Fruit fly (Drosophila melanogaster) whole organism: ENCODE results near the gene CG7423.

Source experiments
- CG8478 ChIP-seq: fragments of >200 bp; optimal IDR thresholded peaks from 2 replicates; lab custom pipeline; 2018; ENCODE audit warnings: inconsistent platforms
- Dll ChIP-seq: fragments of >200 bp; optimal IDR thresholded peaks from 2 replicates; lab custom pipeline; 2017
- EcR ChIP-seq, 2 experiments: fragments of >200 bp; optimal IDR thresholded peaks; 2 replicates each; lab custom pipeline; 2017; ENCODE audit warnings: missing biosample characterization in 2 of 2, missing genetic modification characterization in 2 of 2, missing genetic modification reagents in 2 of 2
- pan ChIP-seq: fragments of >200 bp; optimal IDR thresholded peaks from 2 replicates; lab custom pipeline; 2017
- psq ChIP-seq: fragments of >200 bp; optimal IDR thresholded peaks from 2 replicates; lab custom pipeline; 2017
- usp ChIP-seq: fragments of >200 bp; optimal IDR thresholded peaks from 2 replicates; lab custom pipeline; 2017; ENCODE audit warnings: missing biosample characterization, missing genetic modification characterization, mixed read lengths

CG7423 gene

dm6 chrX:19056611-19057010, 26.5 kb downstream of the CG7423 start, which contains the start of gene CG14190:
TSS of gene CG14190 (plus strand) at chrX:19056911.
- TF ChIP-seq pan (lab: Kevin White, UChicago), result no peak
- TF ChIP-seq CG8478 (lab: Kevin White, UChicago), result no peak
- no peak for TF ChIP-seq psq (lab: Kevin White, UChicago)
- no peak for TF ChIP-seq Dll (lab: Kevin White, UChicago)
- no peak for TF ChIP-seq EcR (GFP tag; optimal IDR thresholded peaks at IDR 0.05; lab: Kevin White, UChicago)
- no peak for TF ChIP-seq usp (GFP tag; lab: Kevin White, UChicago)

dm6 chrX:19050142-19050541, 32.9 kb downstream of the CG7423 start, which contains the start of gene Diedel3:
TSS of gene Diedel3 (plus strand) at chrX:19050442.
- TF ChIP-seq psq (lab: Kevin White, UChicago) (no peak), CG8478 (lab: Kevin White, UChicago) (no peak), usp (GFP tag; lab: Kevin White, UChicago) (no peak)

- TF ChIP-seq CG8478 (lab: Kevin White, UChicago) (no peak), psq (lab: Kevin White, UChicago) (no peak), pan (lab: Kevin White, UChicago) (no peak), usp (GFP tag; lab: Kevin White, UChicago) (no peak), EcR (GFP tag; optimal IDR thresholded peaks at IDR 0.05; lab: Kevin White, UChicago) (no peak), Dll (lab: Kevin White, UChicago) (no peak)
These were observed 42.8 kb downstream of the CG7423 start for dm6 chrX:19040261-19040660.

dm6 chrX:19037137-19037536, 46.0 kb downstream of the CG7423 start:
- TF ChIP-seq CG8478 (lab: Kevin White, UChicago) (no peak), pan (lab: Kevin White, UChicago) (no peak), psq (lab: Kevin White, UChicago) (no peak), usp (GFP tag; lab: Kevin White, UChicago) (no peak), EcR (GFP tag; optimal IDR thresholded peaks at IDR 0.05; lab: Kevin White, UChicago) (no peak), Dll (lab: Kevin White, UChicago) (no peak)

dm6 chrX:19033739-19034138, 49.4 kb downstream of the CG7423 start:
- TF ChIP-seq usp (GFP tag; lab: Kevin White, UChicago) (no peak), Dll (lab: Kevin White, UChicago) (no peak)
